Worm (Caenorhabditis elegans) whole organism, young adult: ENCODE measurements around the gene srh-181.
"Not testable (repeated sequence)": the region's sequence is repeated elsewhere in the genome, so short reads cannot be mapped to it uniquely, and the experiment has no call there.

Source experiments
- C06A6.2 ChIP-seq: fragments of 200-800 bp; sonication (Bioruptor generic); conservative IDR thresholded peaks from 2 replicates; pipeline ENCODE4 v1.3.6; 2022; ENCODE audit warnings: missing genetic modification characterization, missing compliant biosample characterization
- C17E4.6 ChIP-seq: fragments of 200-800 bp; sonication (Bioruptor generic); IDR thresholded peaks from 2 replicates; pipeline ENCODE4 v1.3.6; 2022; ENCODE audit warnings: missing genetic modification reagents, missing genetic modification characterization, missing compliant biosample characterization
- F22D6.2 ChIP-seq: sonication (generic microtip); optimal IDR thresholded peaks from 2 replicates; lab custom pipeline; 2016; ENCODE audit warnings: mild to moderate bottlenecking, missing genetic modification characterization, missing compliant biosample characterization
- F33H1.4 ChIP-seq: fragments of 200-800 bp; sonication (Bioruptor generic); IDR thresholded peaks from 2 replicates; pipeline ENCODE4 v1.3.6; 2022; ENCODE audit warnings: missing genetic modification reagents, missing genetic modification characterization, missing compliant biosample characterization
- F37B4.10 ChIP-seq: fragments of 200-800 bp; sonication (Bioruptor generic); IDR thresholded peaks from 2 replicates; pipeline ENCODE4 v1.3.6; 2022; ENCODE audit warnings: missing genetic modification characterization, missing compliant biosample characterization
- F55B11.4 ChIP-seq: sonication (generic microtip); optimal IDR thresholded peaks from 2 replicates; lab custom pipeline; 2016; ENCODE audit warnings: missing compliant biosample characterization, missing genetic modification characterization, borderline replicate concordance; ENCODE audit not compliant: insufficient read depth
- F57A8.1 ChIP-seq: fragments of 200-800 bp; sonication (Bioruptor generic); optimal IDR thresholded peaks from 2 replicates; lab custom pipeline; 2018; ENCODE audit warnings: mild to moderate bottlenecking, missing genetic modification characterization, moderate library complexity, missing compliant biosample characterization
- K11D2.4 ChIP-seq: fragments of 200-800 bp; sonication (Bioruptor generic); IDR thresholded peaks from 2 replicates; pipeline ENCODE4 v1.3.6; 2022; ENCODE audit warnings: missing genetic modification reagents, missing genetic modification characterization, missing compliant biosample characterization
- Y53G8AR.9 ChIP-seq: fragments of 200-800 bp; sonication (Bioruptor generic); conservative IDR thresholded peaks from 2 replicates; pipeline ENCODE4 v1.3.6; 2022; ENCODE audit warnings: missing genetic modification reagents, missing genetic modification characterization, missing compliant biosample characterization
- ZK185.1 ChIP-seq: sonication (generic microtip); optimal IDR thresholded peaks from 2 replicates; lab custom pipeline; 2016; ENCODE audit warnings: mild to moderate bottlenecking, missing genetic modification characterization, missing compliant biosample characterization; ENCODE audit not compliant: poor library complexity, severe bottlenecking
- aptf-3 ChIP-seq: fragments of 200-800 bp; sonication (Bioruptor generic); IDR thresholded peaks from 2 replicates; pipeline ENCODE4 v1.3.6; 2022; ENCODE audit warnings: missing genetic modification characterization, missing compliant biosample characterization
- cebp-2 ChIP-seq: fragments of 200-800 bp; sonication (Bioruptor generic); IDR thresholded peaks from 2 replicates; pipeline ENCODE4 v1.3.6; 2022; ENCODE audit warnings: missing genetic modification characterization, missing compliant biosample characterization
- ceh-58 ChIP-seq: fragments of 200-800 bp; sonication (Bioruptor generic); IDR thresholded peaks from 2 replicates; pipeline ENCODE4 v1.3.6; 2022; ENCODE audit warnings: missing genetic modification characterization, missing compliant biosample characterization
- ceh-91 ChIP-seq: fragments of 200-800 bp; sonication (Bioruptor generic); IDR thresholded peaks from 2 replicates; pipeline ENCODE4 v1.3.6; 2022; ENCODE audit warnings: missing genetic modification reagents, missing genetic modification characterization, missing compliant biosample characterization
- chd-7 ChIP-seq: sonication (generic microtip); optimal IDR thresholded peaks from 2 replicates; lab custom pipeline; 2016; ENCODE audit warnings: mild to moderate bottlenecking, missing genetic modification characterization, moderate library complexity, missing compliant biosample characterization
- egl-44 ChIP-seq: fragments of 200-800 bp; sonication (Bioruptor generic); IDR thresholded peaks from 2 replicates; pipeline ENCODE4 v1.3.6; 2022; ENCODE audit warnings: missing genetic modification reagents, missing genetic modification characterization, missing compliant biosample characterization
- ets-4 ChIP-seq: fragments of 200-800 bp; sonication (Bioruptor generic); optimal IDR thresholded peaks from 2 replicates; lab custom pipeline; 2018; ENCODE audit warnings: mild to moderate bottlenecking, missing genetic modification characterization, missing compliant biosample characterization
- gei-17 ChIP-seq: fragments of 200-800 bp; sonication (Bioruptor generic); optimal IDR thresholded peaks from 2 replicates; lab custom pipeline; 2018; ENCODE audit warnings: mild to moderate bottlenecking, missing genetic modification characterization, missing compliant biosample characterization
- hrde-1 ChIP-seq: sonication (generic microtip); optimal IDR thresholded peaks from 2 replicates; lab custom pipeline; 2016; ENCODE audit warnings: missing genetic modification characterization, mild to moderate bottlenecking, missing compliant biosample characterization, moderate library complexity, missing genotype, missing genetic modification reagents, borderline replicate concordance
- hsf-1 ChIP-seq: fragments of 200-800 bp; sonication (Bioruptor generic); IDR thresholded peaks from 2 replicates; pipeline ENCODE4 v1.3.6; 2022; ENCODE audit warnings: missing genetic modification reagents, missing genetic modification characterization, missing compliant biosample characterization
- lin-26 ChIP-seq: fragments of 200-800 bp; sonication (Bioruptor generic); IDR thresholded peaks from 2 replicates; pipeline ENCODE4 v1.3.6; 2022; ENCODE audit warnings: missing genetic modification reagents, missing genetic modification characterization, missing compliant biosample characterization
- madf-3 ChIP-seq: fragments of 200-800 bp; sonication (Bioruptor generic); IDR thresholded peaks from 2 replicates; pipeline ENCODE4 v1.3.6; 2022; ENCODE audit warnings: missing genetic modification reagents, missing genetic modification characterization, missing compliant biosample characterization
- madf-6 ChIP-seq: fragments of 200-800 bp; sonication (Bioruptor generic); IDR thresholded peaks from 2 replicates; pipeline ENCODE4 v1.3.6; 2022; ENCODE audit warnings: missing genetic modification reagents, missing genetic modification characterization, missing compliant biosample characterization
- mcd-1 ChIP-seq: fragments of 200-800 bp; sonication (Bioruptor generic); IDR thresholded peaks from 2 replicates; pipeline ENCODE4 v1.3.6; 2022; ENCODE audit warnings: missing genetic modification reagents, missing genetic modification characterization, missing compliant biosample characterization
- mel-28 ChIP-seq: sonication (generic microtip); optimal IDR thresholded peaks from 2 replicates; lab custom pipeline; 2016; ENCODE audit warnings: borderline replicate concordance, mild to moderate bottlenecking, missing genetic modification characterization, missing compliant biosample characterization
- mes-4 ChIP-seq: sonication (generic microtip); optimal IDR thresholded peaks from 2 replicates; lab custom pipeline; 2016; ENCODE audit warnings: missing genotype, missing genetic modification characterization, missing compliant biosample characterization
- nhr-179 ChIP-seq: sonication (generic microtip); optimal IDR thresholded peaks from 2 replicates; lab custom pipeline; 2016; ENCODE audit warnings: mild to moderate bottlenecking, missing genetic modification characterization, missing compliant biosample characterization
- rpc-1 ChIP-seq, 2 experiments: fragments of 150-350 bp in 1 of 2; sonication (generic microtip) in 1 of 2; optimal IDR thresholded peaks; 2 replicates each; lab custom pipeline; 2014 to 2018; ENCODE audit warnings: missing biosample characterization in 1 of 2, missing genetic modification characterization in 1 of 2, missing genetic modification reagents in 1 of 2, missing genotype in 1 of 2
- snpc-3.4 ChIP-seq: sonication (generic microtip); optimal IDR thresholded peaks from 2 replicates; lab custom pipeline; 2017; ENCODE audit warnings: missing genetic modification characterization, mild to moderate bottlenecking, missing compliant biosample characterization, antibody characterized with exemption, moderate library complexity, missing genotype, missing genetic modification reagents
- snpc-4 ChIP-seq, 5 experiments: fragments of 150-350 bp in 1 of 5; sonication (generic microtip) in 4 of 5; optimal IDR thresholded peaks; 2 replicates each; lab custom pipeline; 2014 to 2018; ENCODE audit warnings: missing genetic modification characterization in 5 of 5, missing biosample characterization in 3 of 5, antibody characterized with exemption in 2 of 5, mild to moderate bottlenecking in 2 of 5, missing compliant biosample characterization in 2 of 5, missing genotype in 2 of 5, moderate library complexity in 2 of 5, missing genetic modification reagents in 1 of 5
- tbp1 ChIP-seq: fragments of 200-800 bp; sonication (Bioruptor generic); optimal IDR thresholded peaks from 2 replicates; lab custom pipeline; 2018; ENCODE audit warnings: mild to moderate bottlenecking, missing genetic modification characterization, missing compliant biosample characterization
- unc-130 ChIP-seq: sonication (generic microtip); optimal IDR thresholded peaks from 2 replicates; lab custom pipeline; 2016; ENCODE audit warnings: missing genetic modification reagents, missing genetic modification characterization, missing compliant biosample characterization
- zfh-2 ChIP-seq: fragments of 200-800 bp; sonication (Bioruptor generic); conservative IDR thresholded peaks from 2 replicates; pipeline ENCODE4 v1.3.6; 2022; ENCODE audit warnings: missing genetic modification reagents, missing genetic modification characterization, missing compliant biosample characterization
- ztf-26 ChIP-seq: sonication (generic microtip); optimal IDR thresholded peaks from 2 replicates; lab custom pipeline; 2017; ENCODE audit warnings: missing genetic modification characterization, missing compliant biosample characterization

srh-181 gene

ce11 chrV:18431450-18431849, 42.9 kb upstream of the srh-181 start, which contains the start of gene srw-82:
srw-82 (plus strand) TSS chrV:18431750.
- TF ChIP-seq egl-44: no peak
- no peak for TF ChIP-seq mes-4 (tag; lab: Kevin White, UChicago)
- TF ChIP-seq hrde-1 (tag; lab: Kevin White, UChicago): no peak
- no peak for TF ChIP-seq gei-17 (GFP tag; lab: Kevin White, UChicago)
- TF ChIP-seq madf-6 (GFP tag; lab: Robert Waterston, UW): no peak
- TF ChIP-seq snpc-4 (GFP tag; optimal IDR thresholded peaks at IDR 0.05; lab: Kevin White, UChicago): no peak
- no peak for TF ChIP-seq snpc-4 (tag; optimal IDR thresholded peaks at IDR 0.05; lab: Kevin White, UChicago)
- TF ChIP-seq Y53G8AR.9 (GFP tag; lab: Robert Waterston, UW): no peak
- no peak for TF ChIP-seq mel-28 (tag; lab: Kevin White, UChicago)
- TF ChIP-seq zfh-2: no peak

ce11 chrV:18434961-18435360, 39.4 kb upstream of the srh-181 start, which contains the start of gene ZK262.20:
ZK262.20 (minus strand) TSS chrV:18435061.
- TF ChIP-seq rpc-1 (optimal IDR thresholded peaks at IDR 0.05; lab: Kevin White, UChicago) (no peak), rpc-1 (tag; optimal IDR thresholded peaks at IDR 0.05; lab: Kevin White, UChicago) (no peak), K11D2.4 (no peak), F55B11.4 (tag; lab: Kevin White, UChicago) (no peak)
- TF ChIP-seq, all 124 proteins: peak for 0

- no peak for TF ChIP-seq ceh-58 (GFP tag; lab: Robert Waterston, UW)
- no peak for TF ChIP-seq ztf-26 (tag; lab: Kevin White, UChicago)
- TF ChIP-seq ceh-91 (GFP tag; lab: Robert Waterston, UW): no peak
- TF ChIP-seq snpc-3.4: no peak
- no peak for TF ChIP-seq madf-3
- no peak for TF ChIP-seq aptf-3 (GFP tag; lab: Robert Waterston, UW)
- TF ChIP-seq F37B4.10 (GFP tag; lab: Robert Waterston, UW): no peak
- no peak for TF ChIP-seq F33H1.4 (GFP tag; lab: Robert Waterston, UW)
- TF ChIP-seq tbp1 (GFP tag; lab: Kevin White, UChicago): no peak
- TF ChIP-seq hsf-1 (GFP tag; lab: Robert Waterston, UW): no peak
- TF ChIP-seq cebp-2: no peak
- no peak for TF ChIP-seq nhr-179
These were observed 36.2 kb upstream of the srh-181 start, which contains the start of gene ZK262.8 for ce11 chrV:18438081-18438480. ZK262.8 (plus strand) TSS chrV:18438381.

ce11 chrV:18439469-18439868, 34.9 kb upstream of the srh-181 start, which contains the start of gene ZK262.9:
ZK262.9 (plus strand) TSS chrV:18439769.
- TF ChIP-seq F57A8.1; F33H1.4 (GFP tag; lab: Robert Waterston, UW); mcd-1: not testable (repeated sequence)

- TF ChIP-seq ets-4 (no peak), C06A6.2 (no peak), hsf-1 (GFP tag; lab: Robert Waterston, UW) (no peak), chd-7 (tag; lab: Kevin White, UChicago) (no peak), mes-4 (tag; lab: Kevin White, UChicago) (no peak), C17E4.6 (GFP tag; lab: Robert Waterston, UW) (no peak), ZK185.1 (tag; lab: Kevin White, UChicago) (no peak), F22D6.2 (no peak), unc-130 (GFP tag; lab: Kevin White, UChicago) (no peak), lin-26 (no peak), F55B11.4 (tag; lab: Kevin White, UChicago) (no peak)
These were observed 30.2 kb upstream of the srh-181 start, which contains the start of gene ZK228.1 for ce11 chrV:18444118-18444517. ZK228.1 (plus strand) TSS chrV:18444418.
